Worm (Caenorhabditis elegans) whole organism, young adult: ENCODE measurements around the gene srh-299.

Experiments
- B0035.1 ChIP-seq: sonication (generic microtip); optimal IDR thresholded peaks from 2 replicates; lab custom pipeline; 2016; ENCODE audit warnings: missing genetic modification characterization, mild to moderate bottlenecking, missing compliant biosample characterization, missing genotype, missing genetic modification reagents
- B0261.1 ChIP-seq: sonication (generic microtip); optimal IDR thresholded peaks from 2 replicates; lab custom pipeline; 2016; ENCODE audit warnings: mild to moderate bottlenecking, missing genetic modification characterization, moderate library complexity, missing compliant biosample characterization
- C06A6.2 ChIP-seq: fragments of 200-800 bp; sonication (Bioruptor generic); conservative IDR thresholded peaks from 2 replicates; pipeline ENCODE4 v1.3.6; 2022; ENCODE audit warnings: missing genetic modification characterization, missing compliant biosample characterization
- C17E4.6 ChIP-seq: fragments of 200-800 bp; sonication (Bioruptor generic); IDR thresholded peaks from 2 replicates; pipeline ENCODE4 v1.3.6; 2022; ENCODE audit warnings: missing genetic modification reagents, missing genetic modification characterization, missing compliant biosample characterization
- D2030.7 ChIP-seq: fragments of 200-800 bp; sonication (Bioruptor generic); IDR thresholded peaks from 2 replicates; pipeline ENCODE4 v1.3.6; 2022; ENCODE audit warnings: missing genetic modification reagents, missing genetic modification characterization, missing compliant biosample characterization
- F37B4.10 ChIP-seq: fragments of 200-800 bp; sonication (Bioruptor generic); IDR thresholded peaks from 2 replicates; pipeline ENCODE4 v1.3.6; 2022; ENCODE audit warnings: missing genetic modification characterization, missing compliant biosample characterization
- F39B2.1 ChIP-seq: fragments of 200-800 bp; sonication (Bioruptor generic); IDR thresholded peaks from 2 replicates; pipeline ENCODE4 v1.3.6; 2022; ENCODE audit warnings: missing genetic modification reagents, missing genetic modification characterization, missing compliant biosample characterization
- F52B5.7 ChIP-seq: sonication (generic microtip); optimal IDR thresholded peaks from 2 replicates; lab custom pipeline; 2016; ENCODE audit warnings: mild to moderate bottlenecking, missing genetic modification characterization, missing compliant biosample characterization
- F57A8.1 ChIP-seq: fragments of 200-800 bp; sonication (Bioruptor generic); optimal IDR thresholded peaks from 2 replicates; lab custom pipeline; 2018; ENCODE audit warnings: mild to moderate bottlenecking, missing genetic modification characterization, moderate library complexity, missing compliant biosample characterization
- K12H6.12 ChIP-seq: fragments of 200-800 bp; sonication (Bioruptor generic); optimal IDR thresholded peaks from 2 replicates; lab custom pipeline; 2018; ENCODE audit warnings: mild to moderate bottlenecking, missing genetic modification characterization, missing compliant biosample characterization
- Y53G8AR.9 ChIP-seq: fragments of 200-800 bp; sonication (Bioruptor generic); conservative IDR thresholded peaks from 2 replicates; pipeline ENCODE4 v1.3.6; 2022; ENCODE audit warnings: missing genetic modification reagents, missing genetic modification characterization, missing compliant biosample characterization
- Y56A3A.18 ChIP-seq: fragments of 200-800 bp; sonication (Bioruptor generic); IDR thresholded peaks from 2 replicates; pipeline ENCODE4 v1.3.6; 2022; ENCODE audit warnings: missing genetic modification reagents, missing genetic modification characterization, missing compliant biosample characterization
- Y67H2A.10 ChIP-seq: fragments of 200-800 bp; sonication (Bioruptor generic); conservative IDR thresholded peaks from 2 replicates; pipeline ENCODE4 v1.3.6; 2022; ENCODE audit warnings: missing genetic modification reagents, missing genetic modification characterization, missing compliant biosample characterization
- Y79H2A.3 ChIP-seq: fragments of 200-800 bp; sonication (Bioruptor generic); conservative IDR thresholded peaks from 2 replicates; pipeline ENCODE4 v1.3.6; 2022; ENCODE audit warnings: missing genetic modification reagents, missing genetic modification characterization, missing compliant biosample characterization
- aptf-2 ChIP-seq: fragments of 200-800 bp; sonication (Bioruptor generic); conservative IDR thresholded peaks from 2 replicates; pipeline ENCODE4 v1.3.6; 2022; ENCODE audit warnings: missing genetic modification reagents, missing genetic modification characterization, missing compliant biosample characterization
- atf-7 ChIP-seq: sonication (generic microtip); optimal IDR thresholded peaks from 2 replicates; lab custom pipeline; 2017; ENCODE audit warnings: mild to moderate bottlenecking, missing genetic modification characterization, missing compliant biosample characterization
- attf-5 ChIP-seq: fragments of 200-800 bp; sonication (Bioruptor generic); optimal IDR thresholded peaks from 2 replicates; lab custom pipeline; 2018; ENCODE audit warnings: mild to moderate bottlenecking, missing genetic modification characterization, missing compliant biosample characterization
- bed-1 ChIP-seq: fragments of 200-800 bp; sonication (Bioruptor generic); IDR thresholded peaks from 2 replicates; pipeline ENCODE4 v1.3.6; 2022; ENCODE audit warnings: missing genetic modification reagents, missing genetic modification characterization, missing compliant biosample characterization
- ccch-3 ChIP-seq: fragments of 200-800 bp; sonication (Bioruptor generic); optimal IDR thresholded peaks from 2 replicates; lab custom pipeline; 2018; ENCODE audit warnings: mild to moderate bottlenecking, missing genetic modification characterization, missing compliant biosample characterization
- cebp-2 ChIP-seq: fragments of 200-800 bp; sonication (Bioruptor generic); IDR thresholded peaks from 2 replicates; pipeline ENCODE4 v1.3.6; 2022; ENCODE audit warnings: missing genetic modification characterization, missing compliant biosample characterization
- ceh-100 ChIP-seq: fragments of 200-800 bp; sonication (Bioruptor generic); IDR thresholded peaks from 2 replicates; pipeline ENCODE4 v1.3.6; 2022; ENCODE audit warnings: missing genetic modification reagents, missing genetic modification characterization, missing compliant biosample characterization
- ceh-27 ChIP-seq: fragments of 200-800 bp; sonication (Bioruptor generic); optimal IDR thresholded peaks from 2 replicates; lab custom pipeline; 2018; ENCODE audit warnings: mild to moderate bottlenecking, missing genetic modification characterization, moderate library complexity, missing compliant biosample characterization
- die-1 ChIP-seq: sonication (generic microtip); optimal IDR thresholded peaks from 2 replicates; lab custom pipeline; 2016; ENCODE audit warnings: missing genotype, mild to moderate bottlenecking, missing genetic modification characterization, missing compliant biosample characterization
- dpl-1 ChIP-seq: fragments of 150-350 bp; optimal IDR thresholded peaks from 2 replicates; lab custom pipeline; 2014; ENCODE audit warnings: missing biosample characterization, missing genetic modification reagents, missing genetic modification characterization
- efl-1 ChIP-seq: fragments of 150-350 bp; optimal IDR thresholded peaks from 2 replicates; lab custom pipeline; 2014; ENCODE audit warnings: missing biosample characterization, missing genetic modification reagents, missing genetic modification characterization
- egrh-3 ChIP-seq: fragments of 200-800 bp; sonication (Bioruptor generic); IDR thresholded peaks from 2 replicates; pipeline ENCODE4 v1.3.6; 2022; ENCODE audit warnings: missing genetic modification reagents, missing genetic modification characterization, missing compliant biosample characterization
- ekl-4 ChIP-seq: fragments of 200-800 bp; sonication (Bioruptor generic); IDR thresholded peaks from 2 replicates; pipeline ENCODE4 v1.3.6; 2022; ENCODE audit warnings: missing genetic modification reagents, missing genetic modification characterization, missing compliant biosample characterization
- hlh-12 ChIP-seq: sonication (generic microtip); optimal IDR thresholded peaks from 2 replicates; lab custom pipeline; 2016; ENCODE audit warnings: missing genetic modification characterization, missing compliant biosample characterization
- hlh-26 ChIP-seq: fragments of 200-800 bp; sonication (Bioruptor generic); conservative IDR thresholded peaks from 2 replicates; pipeline ENCODE4 v1.3.6; 2022; ENCODE audit warnings: missing genetic modification reagents, missing genetic modification characterization, missing compliant biosample characterization
- hrde-1 ChIP-seq: sonication (generic microtip); optimal IDR thresholded peaks from 2 replicates; lab custom pipeline; 2016; ENCODE audit warnings: missing genetic modification characterization, mild to moderate bottlenecking, missing compliant biosample characterization, moderate library complexity, missing genotype, missing genetic modification reagents, borderline replicate concordance
- let-526 ChIP-seq: fragments of 200-800 bp; sonication (Bioruptor generic); IDR thresholded peaks from 2 replicates; pipeline ENCODE4 v1.3.6; 2022; ENCODE audit warnings: missing genetic modification reagents, missing genetic modification characterization, missing compliant biosample characterization
- lin-26 ChIP-seq: fragments of 200-800 bp; sonication (Bioruptor generic); IDR thresholded peaks from 2 replicates; pipeline ENCODE4 v1.3.6; 2022; ENCODE audit warnings: missing genetic modification reagents, missing genetic modification characterization, missing compliant biosample characterization
- lsy-27 ChIP-seq: sonication (generic microtip); optimal IDR thresholded peaks from 2 replicates; lab custom pipeline; 2017; ENCODE audit warnings: missing genetic modification characterization, mild to moderate bottlenecking, missing compliant biosample characterization, antibody characterized with exemption, missing genotype, borderline replicate concordance; ENCODE audit not compliant: insufficient read depth
- madf-10 ChIP-seq: sonication (generic microtip); optimal IDR thresholded peaks from 2 replicates; lab custom pipeline; 2016; ENCODE audit warnings: mild to moderate bottlenecking, missing genetic modification characterization, missing compliant biosample characterization
- madf-8 ChIP-seq: fragments of 200-800 bp; sonication (Bioruptor generic); conservative IDR thresholded peaks from 2 replicates; pipeline ENCODE4 v1.3.6; 2022; ENCODE audit warnings: missing genetic modification reagents, missing genetic modification characterization, missing compliant biosample characterization
- mcd-1 ChIP-seq: fragments of 200-800 bp; sonication (Bioruptor generic); IDR thresholded peaks from 2 replicates; pipeline ENCODE4 v1.3.6; 2022; ENCODE audit warnings: missing genetic modification reagents, missing genetic modification characterization, missing compliant biosample characterization
- nfyb-1 ChIP-seq: fragments of 200-800 bp; sonication (Bioruptor generic); IDR thresholded peaks from 2 replicates; pipeline ENCODE4 v1.3.6; 2022; ENCODE audit warnings: missing genetic modification reagents, missing genetic modification characterization, missing compliant biosample characterization
- nhr-120 ChIP-seq: fragments of 200-800 bp; sonication (Bioruptor generic); IDR thresholded peaks from 2 replicates; pipeline ENCODE4 v1.3.6; 2022; ENCODE audit warnings: missing genetic modification characterization, missing compliant biosample characterization
- pha-4 ChIP-seq: fragments of 150-350 bp; sonication (generic microtip); optimal IDR thresholded peaks from 2 replicates; lab custom pipeline; 2014; ENCODE audit warnings: missing biosample characterization, missing genetic modification reagents, missing genetic modification characterization
- snpc-1.1 ChIP-seq: sonication (generic microtip); optimal IDR thresholded peaks from 2 replicates; lab custom pipeline; 2017; ENCODE audit warnings: missing genetic modification characterization, mild to moderate bottlenecking, missing compliant biosample characterization, antibody characterized with exemption, moderate library complexity, missing genotype, missing genetic modification reagents; ENCODE audit not compliant: insufficient read depth
- sptf-2 ChIP-seq: fragments of 200-800 bp; sonication (Bioruptor generic); optimal IDR thresholded peaks from 2 replicates; lab custom pipeline; 2018; ENCODE audit warnings: mild to moderate bottlenecking, missing genetic modification characterization, missing compliant biosample characterization
- tbx-9 ChIP-seq: sonication (generic microtip); optimal IDR thresholded peaks from 2 replicates; lab custom pipeline; 2016; ENCODE audit warnings: borderline replicate concordance, missing genetic modification characterization, inconsistent platforms, missing compliant biosample characterization
- tlf-1 ChIP-seq: fragments of 200-800 bp; sonication (Bioruptor generic); optimal IDR thresholded peaks from 2 replicates; lab custom pipeline; 2018; ENCODE audit warnings: mild to moderate bottlenecking, missing genetic modification characterization, missing compliant biosample characterization
- unc-62 ChIP-seq: fragments of 150-350 bp; optimal IDR thresholded peaks from 2 replicates; lab custom pipeline; 2014; ENCODE audit warnings: missing biosample characterization, missing genetic modification reagents, missing genetic modification characterization
- xnd-1 ChIP-seq: sonication (generic microtip); optimal IDR thresholded peaks from 2 replicates; lab custom pipeline; 2016; ENCODE audit warnings: missing genotype, missing genetic modification reagents, missing genetic modification characterization, missing compliant biosample characterization
- ztf-25 ChIP-seq: fragments of 200-800 bp; sonication (Bioruptor generic); IDR thresholded peaks from 2 replicates; pipeline ENCODE4 v1.3.6; 2022; ENCODE audit warnings: missing genetic modification reagents, missing genetic modification characterization, missing compliant biosample characterization

srh-299 gene

ce11 chrV:15870356-15870755 lies 7.2 kb downstream of the srh-299 start, which contains the start of gene str-57:
str-57 (plus strand) TSS chrV:15870656.
- no peak for TF ChIP-seq ccch-3 (GFP tag; lab: Kevin White, UChicago)
- no peak for TF ChIP-seq ztf-25 (GFP tag; lab: Robert Waterston, UW)
- TF ChIP-seq atf-7, result no peak
- TF ChIP-seq B0035.1 (tag; lab: Kevin White, UChicago), result no peak
- TF ChIP-seq sptf-2 (GFP tag; lab: Kevin White, UChicago), result no peak
- TF ChIP-seq egrh-3, result no peak
- TF ChIP-seq nfyb-1 (GFP tag; lab: Robert Waterston, UW), result no peak
- no peak for TF ChIP-seq dpl-1
- no peak for TF ChIP-seq ceh-100 (GFP tag; lab: Robert Waterston, UW)
- TF ChIP-seq F37B4.10 (GFP tag; lab: Robert Waterston, UW), result no peak

- TF ChIP-seq Y67H2A.10 (no peak), hlh-12 (no peak), mcd-1 (GFP tag; lab: Robert Waterston, UW) (no peak), let-526 (GFP tag; lab: Robert Waterston, UW) (no peak), madf-10 (no peak), hlh-26 (GFP tag; lab: Robert Waterston, UW) (no peak), C17E4.6 (GFP tag; lab: Robert Waterston, UW) (no peak), D2030.7 (GFP tag; lab: Robert Waterston, UW) (no peak), pha-4 (no peak), ztf-25 (GFP tag; lab: Robert Waterston, UW) (no peak), snpc-1.1 (tag; lab: Kevin White, UChicago) (no peak), aptf-2 (GFP tag; lab: Robert Waterston, UW) (no peak), die-1 (tag; lab: Kevin White, UChicago) (no peak), F57A8.1 (GFP tag; lab: Kevin White, UChicago) (no peak), K12H6.12 (tag; lab: Kevin White, UChicago) (no peak)
Observed at ce11 chrV:15872273-15872672, 9.1 kb downstream of the srh-299 start, which contains the start of gene str-56. str-56 (plus strand) TSS chrV:15872573.

- peak; percentile 96 for TF ChIP-seq tbx-9 (tag; lab: Kevin White, UChicago)
- peak; percentile 96 for TF ChIP-seq cebp-2 (GFP tag; lab: Robert Waterston, UW)
- TF ChIP-seq xnd-1, result peak; percentile 12
- TF ChIP-seq Y79H2A.3 (GFP tag; lab: Robert Waterston, UW), result 0 out of 2 replicates have a peak, but pooled peaks have one; percentile 65
- TF ChIP-seq unc-62 (GFP tag; lab: Kevin White, UChicago), result no peak
- peak; percentile 99 for TF ChIP-seq B0261.1
- TF ChIP-seq tlf-1 (GFP tag; lab: Kevin White, UChicago), result peak; percentile 39
- TF ChIP-seq F37B4.10 (GFP tag; lab: Robert Waterston, UW), result peak; percentile 92; the same call in 1 of the 2 replicates
- peak; percentile 97 for TF ChIP-seq F52B5.7 (tag; lab: Kevin White, UChicago)
- TF ChIP-seq C06A6.2 (GFP tag; lab: Robert Waterston, UW), result peak; percentile 83
- peak; percentile 93 for TF ChIP-seq hrde-1 (tag; lab: Kevin White, UChicago)
- peak; percentile 43 for TF ChIP-seq madf-8
- peak; percentile 87 for TF ChIP-seq attf-5
- peak; percentile 95 for TF ChIP-seq bed-1
- TF ChIP-seq efl-1 (GFP tag; lab: Kevin White, UChicago), result peak; percentile 34
- peak; percentile 91 for TF ChIP-seq Y56A3A.18 (GFP tag; lab: Robert Waterston, UW)
- no peak for TF ChIP-seq F39B2.1 (GFP tag; lab: Robert Waterston, UW)
- peak; percentile 87 for TF ChIP-seq C17E4.6 (GFP tag; lab: Robert Waterston, UW)
- peak; percentile 89 for TF ChIP-seq lsy-27 (tag; lab: Kevin White, UChicago)
- TF ChIP-seq lin-26 (GFP tag; lab: Robert Waterston, UW), result peak; percentile 99
- TF ChIP-seq Y53G8AR.9, result peak; percentile 81
- TF ChIP-seq ceh-27 (GFP tag; lab: Kevin White, UChicago), result peak; percentile 90
- TF ChIP-seq nhr-120 (GFP tag; lab: Robert Waterston, UW), result peak; percentile 95
- TF ChIP-seq ekl-4 (GFP tag; lab: Robert Waterston, UW), result peak; percentile 75; the same call in 1 of the 2 replicates
- TF ChIP-seq D2030.7 (GFP tag; lab: Robert Waterston, UW), result peak; percentile 87
Observed at ce11 chrV:15873762-15874161, 10.6 kb downstream of the srh-299 start.
